Worm (Caenorhabditis elegans): ENCODE data around the gene gcc-2.

gcc-2 gene

DNA sequence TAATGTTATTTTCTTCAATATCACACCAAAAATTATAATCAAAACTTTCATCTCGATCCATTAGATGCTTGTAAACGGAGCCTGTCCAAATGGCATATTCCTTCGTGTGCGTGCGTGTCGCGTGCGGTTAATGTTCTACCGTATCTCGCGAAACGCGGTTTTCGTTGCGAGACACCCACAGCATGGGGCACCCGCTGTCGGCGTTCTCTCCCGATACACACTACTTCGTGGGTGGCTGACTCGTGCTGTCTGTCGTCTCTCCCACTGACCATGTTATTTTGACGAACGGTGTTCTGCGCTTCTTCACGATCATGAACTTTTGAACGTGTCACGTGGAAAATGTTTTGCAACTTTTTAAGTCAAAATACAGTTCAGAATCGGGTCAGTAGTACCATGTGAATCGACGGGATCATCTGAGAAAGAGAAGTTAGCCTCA is 3.5 kb upstream of the gcc-2 start (continued):
- no peak for TF ChIP-seq nhr-12 (tag; optimal IDR thresholded peaks at IDR 0.05)
- TF ChIP-seq eor-1 (tag; optimal IDR thresholded peaks at IDR 0.05) = no peak
- peak; percentile 37 for TF ChIP-seq nhr-76 (tag; optimal IDR thresholded peaks at IDR 0.05)

DNA sequence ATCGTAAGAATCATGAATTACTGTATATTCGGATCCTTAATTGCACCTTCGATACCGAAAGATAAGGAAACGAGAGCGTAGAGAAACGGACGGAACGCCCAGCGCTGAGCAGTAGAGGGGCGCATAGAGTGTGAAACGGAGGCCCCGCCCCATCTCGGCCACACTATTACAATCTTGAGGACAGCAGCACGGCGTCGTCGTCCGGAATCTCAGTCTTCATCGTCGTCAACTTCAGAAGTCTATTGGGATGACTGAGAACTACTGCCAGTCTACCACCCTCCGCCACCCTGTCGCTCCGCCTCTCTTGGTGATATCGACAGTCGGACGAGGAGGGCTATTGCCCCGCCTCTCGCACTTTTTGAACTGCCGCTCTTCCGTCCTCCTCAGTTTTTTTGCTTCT is 2.8 kb upstream of the gcc-2 start:
- TF ChIP-seq lin-39 (tag; optimal IDR thresholded peaks at IDR 0.05) = peak; percentile 1
- peak; percentile 29 for TF ChIP-seq ama-1 (optimal IDR thresholded peaks at IDR 0.05)
- no peak for TF ChIP-seq elt-2 (tag; optimal IDR thresholded peaks at IDR 0.05)
- TF ChIP-seq egl-5 (tag; optimal IDR thresholded peaks at IDR 0.05) = no peak
- no peak for TF ChIP-seq sea-2 (GFP tag; optimal IDR thresholded peaks at IDR 0.05)
- no peak for TF ChIP-seq unc-62 (GFP tag; optimal IDR thresholded peaks at IDR 0.05)
- TF ChIP-seq hmg-11 (tag; optimal IDR thresholded peaks at IDR 0.05) = peak; percentile 10
- no peak for TF ChIP-seq nhr-23 (tag; optimal IDR thresholded peaks at IDR 0.05)
- no peak for TF ChIP-seq ceh-28 (tag; optimal IDR thresholded peaks at IDR 0.05)

DNA sequence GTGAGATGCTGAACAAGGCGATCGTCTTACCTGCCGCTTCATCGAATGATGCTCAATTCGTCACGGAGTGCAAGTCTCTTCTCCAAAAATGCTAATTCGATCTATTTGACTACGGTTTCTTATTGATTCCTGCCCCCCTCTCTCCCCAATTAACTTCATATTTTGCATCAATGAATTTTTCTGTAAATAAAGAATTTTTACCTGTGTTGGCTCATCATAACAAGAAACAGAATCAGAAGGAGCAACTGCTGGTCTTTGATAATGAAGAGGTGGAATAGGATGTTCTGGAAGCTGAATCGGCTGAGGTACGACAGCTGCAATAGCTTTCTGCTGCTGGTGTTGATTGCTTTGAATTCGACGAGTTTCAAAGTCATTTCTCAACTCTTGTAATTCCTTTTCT is 1.8 kb downstream of the gcc-2 start:
- TF ChIP-seq ama-1 (optimal IDR thresholded peaks at IDR 0.05) = no peak
- TF ChIP-seq nhr-23 (tag; optimal IDR thresholded peaks at IDR 0.05) = no peak
- no peak for TF ChIP-seq lin-39 (tag; optimal IDR thresholded peaks at IDR 0.05)

DNA sequence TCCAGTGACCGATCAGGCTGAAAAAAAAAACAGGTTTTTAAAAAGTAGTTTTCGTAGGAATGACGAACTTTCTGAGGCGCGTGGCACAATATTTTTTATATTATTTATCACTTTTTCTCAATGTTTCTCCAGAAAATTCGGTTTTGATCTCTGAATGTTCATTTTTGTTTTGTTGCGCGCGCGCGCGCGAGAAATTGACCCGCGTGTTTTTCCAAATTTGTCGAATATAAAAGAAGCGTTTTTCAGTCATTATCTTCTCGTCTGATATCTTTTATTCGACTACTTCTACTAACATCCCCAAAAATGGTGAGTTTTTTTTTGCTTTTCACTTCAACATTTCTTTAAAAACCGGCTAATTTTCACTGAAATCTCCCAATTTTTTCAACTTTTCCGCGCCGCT is 3.1 kb downstream of the gcc-2 start, which contains the start of gene rmd-1:
rmd-1 (plus strand) TSS at position 247 of the 400 bp plus-strand sequence.
- no peak for TF ChIP-seq tbx-2 (tag; optimal IDR thresholded peaks at IDR 0.05)
- no peak for TF ChIP-seq fos-1 (tag; optimal IDR thresholded peaks at IDR 0.05)
- no peak for TF ChIP-seq aly-2 (tag; optimal IDR thresholded peaks at IDR 0.05)
- no peak for TF ChIP-seq sea-2 (GFP tag; optimal IDR thresholded peaks at IDR 0.05)
- TF ChIP-seq egl-27 (tag; optimal IDR thresholded peaks at IDR 0.05) = no peak
- TF ChIP-seq elt-2 (tag; optimal IDR thresholded peaks at IDR 0.05) = no peak
- TF ChIP-seq nhr-23 (tag; optimal IDR thresholded peaks at IDR 0.05) = no peak
- TF ChIP-seq nhr-12 (tag; optimal IDR thresholded peaks at IDR 0.05) = no peak
- no peak for TF ChIP-seq lin-39 (tag; optimal IDR thresholded peaks at IDR 0.05)
- TF ChIP-seq ztf-11 (tag; optimal IDR thresholded peaks at IDR 0.05) = no peak
- TF ChIP-seq zag-1 (tag; optimal IDR thresholded peaks at IDR 0.05) = no peak
- no peak for TF ChIP-seq ceh-28 (tag; optimal IDR thresholded peaks at IDR 0.05)
- TF ChIP-seq nhr-43 (tag; optimal IDR thresholded peaks at IDR 0.05; ENCODE audit: poor library complexity, severe bottlenecking) = no peak
- TF ChIP-seq mml-1 (tag; optimal IDR thresholded peaks at IDR 0.05) = no peak
- no peak for TF ChIP-seq unc-39 (tag; optimal IDR thresholded peaks at IDR 0.05)
- TF ChIP-seq fkh-2 (tag; optimal IDR thresholded peaks at IDR 0.05) = no peak
- TF ChIP-seq fkh-10 (GFP tag; optimal IDR thresholded peaks at IDR 0.05) = no peak
- no peak for TF ChIP-seq lsy-12 (tag; optimal IDR thresholded peaks at IDR 0.05)

DNA sequence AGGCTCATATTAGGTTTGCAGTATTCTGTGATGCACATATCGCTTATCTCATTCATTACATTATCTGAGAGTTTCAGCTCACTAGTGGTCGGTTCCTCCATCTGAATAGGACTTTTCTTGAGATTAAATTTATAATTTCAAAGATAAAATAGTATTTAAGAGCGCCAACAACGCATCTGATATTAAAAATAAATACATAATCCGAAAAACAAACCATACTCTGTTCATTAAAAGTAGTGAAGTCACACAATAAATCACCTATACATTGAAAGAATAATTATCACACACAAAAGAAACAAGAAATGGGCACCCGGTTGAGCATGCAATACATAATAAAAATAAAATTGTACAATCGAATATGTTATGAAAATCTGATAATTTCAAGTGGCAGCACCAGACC is 4.5 kb downstream of the gcc-2 start, which contains the start of gene vps-53:
vps-53 (minus strand) TSS at position 101 of the 400 bp plus-strand sequence.
- TF ChIP-seq ceh-28 (tag; optimal IDR thresholded peaks at IDR 0.05) = no peak
- no peak for TF ChIP-seq mdl-1 (tag; optimal IDR thresholded peaks at IDR 0.05)
- no peak for TF ChIP-seq sea-2 (GFP tag; optimal IDR thresholded peaks at IDR 0.05)
- no peak for TF ChIP-seq aly-2 (tag; optimal IDR thresholded peaks at IDR 0.05)
- TF ChIP-seq pha-4 (tag; optimal IDR thresholded peaks at IDR 0.05) = no peak
- no peak for TF ChIP-seq nhr-23 (tag; optimal IDR thresholded peaks at IDR 0.05)
- TF ChIP-seq nhr-67 (tag; optimal IDR thresholded peaks at IDR 0.05) = no peak
- TF ChIP-seq ztf-4 (tag; optimal IDR thresholded peaks at IDR 0.05) = no peak
- no peak for TF ChIP-seq pqm-1 (tag; optimal IDR thresholded peaks at IDR 0.05)
- TF ChIP-seq unc-62 (GFP tag; optimal IDR thresholded peaks at IDR 0.05) = no peak
- TF ChIP-seq tbx-2 (tag; optimal IDR thresholded peaks at IDR 0.05) = no peak
- TF ChIP-seq ZK546.5 (tag; optimal IDR thresholded peaks at IDR 0.05) = no peak
- TF ChIP-seq lin-39 (tag; optimal IDR thresholded peaks at IDR 0.05) = no peak
- TF ChIP-seq fkh-2 (tag; optimal IDR thresholded peaks at IDR 0.05) = no peak

DNA sequence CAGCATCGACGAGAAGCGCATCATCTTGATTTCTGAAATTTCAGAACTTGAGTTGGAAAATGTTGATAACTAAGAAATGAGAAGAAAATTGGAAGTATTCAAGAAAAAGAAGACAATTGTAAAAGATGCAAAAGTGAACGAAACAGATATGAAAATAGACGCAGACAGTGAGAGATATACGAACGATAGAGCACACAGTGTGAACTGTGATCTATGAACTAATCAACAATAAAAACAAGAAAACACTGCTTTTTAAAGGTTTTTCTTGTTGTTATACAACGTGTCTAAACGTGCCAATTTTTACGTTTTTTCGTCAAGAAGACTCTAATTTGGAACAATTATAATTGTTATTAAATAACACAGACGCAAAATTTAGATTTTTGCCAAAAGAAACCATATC is 9.1 kb downstream of the gcc-2 start, which contains the start of gene ech-6:
ech-6 (minus strand) TSS at position 32 of the 400 bp plus-strand sequence.
- TF ChIP-seq ceh-16 (tag; optimal IDR thresholded peaks at IDR 0.05) = no peak
- peak; percentile 7 for TF ChIP-seq ama-1 (optimal IDR thresholded peaks at IDR 0.05)
- TF ChIP-seq elt-2 (tag; optimal IDR thresholded peaks at IDR 0.05) = peak; percentile 40
- peak; percentile 70 for TF ChIP-seq nhr-43 (tag; optimal IDR thresholded peaks at IDR 0.05; ENCODE audit: poor library complexity, severe bottlenecking)
- peak; percentile 4 for TF ChIP-seq lsy-12 (tag; optimal IDR thresholded peaks at IDR 0.05)
- no peak for TF ChIP-seq nhr-237 (tag; optimal IDR thresholded peaks at IDR 0.05)
- TF ChIP-seq pha-4 (tag; optimal IDR thresholded peaks at IDR 0.05) = peak; percentile 65
- TF ChIP-seq nfya-1 (tag; optimal IDR thresholded peaks at IDR 0.05; ENCODE audit: insufficient read depth) = peak; percentile 20
- TF ChIP-seq aly-2 (tag; optimal IDR thresholded peaks at IDR 0.05) = no peak
- no peak for TF ChIP-seq fkh-2 (tag; optimal IDR thresholded peaks at IDR 0.05)
- no peak for TF ChIP-seq nhr-12 (tag; optimal IDR thresholded peaks at IDR 0.05)
- TF ChIP-seq pqm-1 (tag; optimal IDR thresholded peaks at IDR 0.05) = peak; percentile 35
- no peak for TF ChIP-seq eor-1 (tag; optimal IDR thresholded peaks at IDR 0.05)
- no peak for TF ChIP-seq R02D3.7 (tag; optimal IDR thresholded peaks at IDR 0.05)
- TF ChIP-seq unc-39 (tag; optimal IDR thresholded peaks at IDR 0.05) = no peak
- TF ChIP-seq ztf-4 (tag; optimal IDR thresholded peaks at IDR 0.05) = no peak
